Fruit fly (Drosophila melanogaster): ENCODE results near the gene RpS27.

The RpS27 gene

dm6 chr3R:25281165-25281564 is 33.9 kb upstream of the RpS27 start, which contains the start of gene CG11892 (continued):
- peak; percentile 37 for TF ChIP-seq Sox102F (GFP tag; optimal IDR thresholded peaks at IDR 0.05)
- no peak for TF ChIP-seq Elba2 (GFP tag; optimal IDR thresholded peaks at IDR 0.05)
- TF ChIP-seq schlank (tag; optimal IDR thresholded peaks at IDR 0.05), result peak; percentile 79
- peak; percentile 80 for TF ChIP-seq CG7987 (GFP tag; optimal IDR thresholded peaks at IDR 0.05)
- peak; percentile 45; the same call in 1 of the 3 replicates for TF ChIP-seq otp (GFP tag; IDR thresholded peaks at IDR 0.05)
- peak; percentile 6 for TF ChIP-seq CG8359 (GFP tag; optimal IDR thresholded peaks at IDR 0.05; ENCODE audit: borderline replicate concordance)
- TF ChIP-seq CG13296 (GFP tag; optimal IDR thresholded peaks at IDR 0.05), result peak; percentile 76
- no peak for TF ChIP-seq CG1832 (GFP tag; optimal IDR thresholded peaks at IDR 0.05)
- no peak for TF ChIP-seq CG17186 (GFP tag; optimal IDR thresholded peaks at IDR 0.05)
- peak; percentile 27 for TF ChIP-seq dmrt99B (tag; optimal IDR thresholded peaks at IDR 0.05)
- no peak for TF ChIP-seq CG11398 (GFP tag; optimal IDR thresholded peaks at IDR 0.05)
- no peak for TF ChIP-seq CG2202 (tag; optimal IDR thresholded peaks at IDR 0.05)
- TF ChIP-seq CG3281 (GFP tag; optimal IDR thresholded peaks at IDR 0.05), result peak; percentile 66
- peak; percentile 60 for TF ChIP-seq CG17359 (tag; optimal IDR thresholded peaks at IDR 0.05)
- TF ChIP-seq caup (GFP tag; optimal IDR thresholded peaks at IDR 0.05; ENCODE audit: severe bottlenecking), result peak; percentile 58
- TF ChIP-seq CG9437 (GFP tag; optimal IDR thresholded peaks at IDR 0.05), result no peak
- TF ChIP-seq run (tag; optimal IDR thresholded peaks at IDR 0.05), result no peak
- peak; percentile 58 for TF ChIP-seq PHDP (tag; optimal IDR thresholded peaks at IDR 0.05)
- peak; percentile 83 for TF ChIP-seq lab (GFP tag; optimal IDR thresholded peaks at IDR 0.05)
- peak; percentile 40 for TF ChIP-seq CG6854 (GFP tag; optimal IDR thresholded peaks at IDR 0.05)
- no peak for TF ChIP-seq rib (GFP tag; IDR thresholded peaks at IDR 0.05)
- peak; percentile 17 for TF ChIP-seq Sox100B (GFP tag; optimal IDR thresholded peaks at IDR 0.05)
- peak; percentile 45 for TF ChIP-seq CG7928 (GFP tag; optimal IDR thresholded peaks at IDR 0.05)
- no peak for TF ChIP-seq Six4 (GFP tag; optimal IDR thresholded peaks at IDR 0.05)
- TF ChIP-seq ara (GFP tag; IDR thresholded peaks at IDR 0.05), result 0 out of 2 replicates have a peak, but pooled peaks have one; percentile 43
- peak; percentile 21; the same call in 1 of the 2 replicates for TF ChIP-seq Atf6 (GFP tag; IDR thresholded peaks at IDR 0.05)
- no peak for TF ChIP-seq D19A (tag; optimal IDR thresholded peaks at IDR 0.05)
- peak; percentile 32 for TF ChIP-seq HmgZ (tag; optimal IDR thresholded peaks at IDR 0.05)
- TF ChIP-seq CG15514 (GFP tag; optimal IDR thresholded peaks at IDR 0.05), result peak; percentile 53
- TF ChIP-seq dysf (GFP tag; IDR thresholded peaks at IDR 0.05), result no peak
- peak; percentile 27 for TF ChIP-seq CG10147 (GFP tag; optimal IDR thresholded peaks at IDR 0.05)
- peak; percentile 49 for TF ChIP-seq wek (GFP tag; optimal IDR thresholded peaks at IDR 0.05)
- peak; percentile 66 for TF ChIP-seq CrebB (tag; optimal IDR thresholded peaks at IDR 0.05)
- peak; percentile 64 for TF ChIP-seq HHEX (GFP tag; optimal IDR thresholded peaks at IDR 0.05)
- peak; percentile 88 for TF ChIP-seq Ets65A (GFP tag)
- no peak for TF ChIP-seq peb (GFP tag; IDR thresholded peaks at IDR 0.05)
- peak; percentile 74 for TF ChIP-seq Fer1 (GFP tag; optimal IDR thresholded peaks at IDR 0.05)
- no peak for TF ChIP-seq hkb (optimal IDR thresholded peaks at IDR 0.05)
- peak; percentile 27; the same call in 1 of the 2 replicates for TF ChIP-seq hkb (GFP tag; IDR thresholded peaks at IDR 0.05)
- peak; percentile 16 for TF ChIP-seq salm (tag; optimal IDR thresholded peaks at IDR 0.05)
- peak; percentile 27; the same call in 1 of the 2 replicates for TF ChIP-seq CG14014 (GFP tag; IDR thresholded peaks at IDR 0.05)
- TF ChIP-seq usp (GFP tag; optimal IDR thresholded peaks at IDR 0.05), result no peak
- peak; percentile 46 for TF ChIP-seq CG18619 (GFP tag; optimal IDR thresholded peaks at IDR 0.05)
- peak; percentile 49 for TF ChIP-seq CG17568 (GFP tag; optimal IDR thresholded peaks at IDR 0.05)
- peak; percentile 53 for TF ChIP-seq Hey (tag; optimal IDR thresholded peaks at IDR 0.05)
- peak; percentile 38 for TF ChIP-seq CG12104 (GFP tag; optimal IDR thresholded peaks at IDR 0.05)
- peak; percentile 4 for TF ChIP-seq CG4328 (GFP tag; optimal IDR thresholded peaks at IDR 0.05)
- TF ChIP-seq CG3407 (GFP tag; optimal IDR thresholded peaks at IDR 0.05), result peak; percentile 42
- no peak for TF ChIP-seq pnt (GFP tag; optimal IDR thresholded peaks at IDR 0.05)
- TF ChIP-seq CG15269 (tag; optimal IDR thresholded peaks at IDR 0.05), result peak; percentile 60

Data from whole organism, embryonic.